Worm (Caenorhabditis elegans) whole organism, early embryonic: Measurements from ENCODE around the gene psmd-9.

Experiments
- B0310.2 ChIP-seq: sonication (generic microtip); optimal IDR thresholded peaks from 2 replicates; lab custom pipeline; 2016; ENCODE audit warnings: mild to moderate bottlenecking, missing genetic modification characterization, missing compliant biosample characterization
- F13C5.2 ChIP-seq: sonication (generic microtip); optimal IDR thresholded peaks from 2 replicates; lab custom pipeline; 2017; ENCODE audit warnings: mild to moderate bottlenecking, missing genetic modification characterization, inconsistent platforms, missing compliant biosample characterization
- aly-1 ChIP-seq: sonication (generic microtip); optimal IDR thresholded peaks from 2 replicates; lab custom pipeline; 2016; ENCODE audit warnings: missing genetic modification characterization, missing compliant biosample characterization
- ama-1 ChIP-seq: fragments of 150-350 bp; optimal IDR thresholded peaks from 2 replicates; lab custom pipeline; 2014
- ceh-13 ChIP-seq: fragments of 200-800 bp; sonication (Bioruptor generic); optimal IDR thresholded peaks from 2 replicates; lab custom pipeline; 2018; ENCODE audit warnings: mild to moderate bottlenecking, missing genetic modification characterization, missing compliant biosample characterization
- ceh-36 ChIP-seq: sonication (generic microtip); optimal IDR thresholded peaks from 2 replicates; lab custom pipeline; 2016; ENCODE audit warnings: missing genetic modification characterization, inconsistent platforms, missing compliant biosample characterization
- ets-7 ChIP-seq: sonication (generic microtip); optimal IDR thresholded peaks from 2 replicates; lab custom pipeline; 2016; ENCODE audit warnings: missing genotype, missing genetic modification characterization, missing compliant biosample characterization
- flt-1 ChIP-seq: fragments of 200-800 bp; sonication (Bioruptor generic); IDR thresholded peaks from 2 replicates; pipeline ENCODE4 v1.3.6; 2022; ENCODE audit warnings: missing genetic modification characterization, missing compliant biosample characterization
- hmbx-1 ChIP-seq: sonication (generic microtip); optimal IDR thresholded peaks from 2 replicates; lab custom pipeline; 2016; ENCODE audit warnings: mild to moderate bottlenecking, missing genetic modification characterization, missing compliant biosample characterization
- hmg-4 ChIP-seq: fragments of 200-800 bp; sonication (Bioruptor generic); optimal IDR thresholded peaks from 2 replicates; lab custom pipeline; 2018; ENCODE audit warnings: mild to moderate bottlenecking, missing genetic modification characterization, missing compliant biosample characterization
- hnd-1 ChIP-seq: sonication (generic microtip); optimal IDR thresholded peaks from 2 replicates; lab custom pipeline; 2016; ENCODE audit warnings: missing genetic modification characterization, missing compliant biosample characterization
- pes-1 ChIP-seq: fragments of 200-800 bp; sonication (Bioruptor generic); IDR thresholded peaks from 2 replicates; pipeline ENCODE4 v1.3.6; 2022; ENCODE audit warnings: missing genetic modification reagents, missing genetic modification characterization, missing compliant biosample characterization
- scrt-1 ChIP-seq: fragments of 200-800 bp; sonication (Bioruptor generic); IDR thresholded peaks from 2 replicates; pipeline ENCODE4 v1.3.6; 2022; ENCODE audit warnings: missing genetic modification characterization, missing compliant biosample characterization
- sea-1 ChIP-seq: fragments of 200-800 bp; sonication (Bioruptor generic); conservative IDR thresholded peaks from 2 replicates; pipeline ENCODE4 v1.3.6; 2022; ENCODE audit warnings: missing genetic modification characterization, missing compliant biosample characterization
- tbx-11 ChIP-seq: fragments of 200-800 bp; sonication (Bioruptor generic); IDR thresholded peaks from 2 replicates; pipeline ENCODE4 v1.3.6; 2022; ENCODE audit warnings: missing genetic modification characterization, missing compliant biosample characterization
- tbx-37 ChIP-seq: fragments of 200-800 bp; sonication (Bioruptor generic); conservative IDR thresholded peaks from 2 replicates; pipeline ENCODE4 v1.3.6; 2022; ENCODE audit warnings: missing genetic modification reagents, missing genetic modification characterization, missing compliant biosample characterization
- tra-4 ChIP-seq: sonication (generic microtip); optimal IDR thresholded peaks from 2 replicates; lab custom pipeline; 2017; ENCODE audit warnings: missing genetic modification characterization, missing compliant biosample characterization

The psmd-9 gene

DNA sequence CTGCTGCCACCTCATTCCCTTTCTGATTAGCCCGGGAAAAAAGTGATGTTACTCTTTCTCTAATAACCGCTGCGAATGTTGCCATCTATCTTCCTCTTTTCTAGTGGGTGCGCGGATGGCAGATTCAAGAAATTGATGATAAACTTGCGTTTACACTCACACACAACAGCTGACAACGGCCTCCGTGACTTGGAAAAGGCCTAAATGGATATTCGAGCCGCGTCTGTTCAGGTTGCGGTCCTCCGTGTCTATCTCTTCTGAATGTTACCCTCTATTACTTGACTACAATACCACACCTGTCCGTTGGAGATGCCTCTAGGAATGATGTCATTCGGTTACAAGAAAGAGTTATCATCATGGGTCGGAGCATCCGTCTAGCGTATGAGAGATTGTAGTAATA is 34.6 kb downstream of the psmd-9 start:
- TF ChIP-seq tbx-11 (peak; percentile 26; the same call in 1 of the 2 replicates), hnd-1 (tag; lab: Kevin White, UChicago) (no peak)

DNA sequence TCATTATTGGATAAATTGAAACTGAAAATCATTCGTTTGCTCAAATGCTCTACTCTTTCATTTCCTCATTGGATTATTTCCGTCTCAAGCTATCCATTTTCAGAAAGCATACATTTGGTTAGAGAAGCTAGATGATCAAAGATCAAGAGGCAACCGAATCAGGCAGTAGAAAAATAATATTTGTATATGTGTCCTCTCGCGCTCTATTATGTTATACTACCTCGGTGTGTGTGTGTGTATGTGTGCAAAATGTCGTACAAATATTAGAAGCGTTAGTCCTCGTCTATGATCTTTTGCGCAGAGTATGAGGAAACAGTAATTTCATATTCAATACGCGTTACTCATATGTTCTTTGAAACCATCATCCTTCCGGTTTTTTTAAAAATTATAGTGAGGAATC is 35.2 kb downstream of the psmd-9 start:
- no peak for TF ChIP-seq hmg-4
- TF ChIP-seq B0310.2 (tag; lab: Kevin White, UChicago): no peak
- TF ChIP-seq ceh-36 (tag; lab: Kevin White, UChicago): no peak
- TF ChIP-seq tra-4 (tag; lab: Kevin White, UChicago): no peak
- TF ChIP-seq ceh-13 (GFP tag; lab: Kevin White, UChicago): no peak
- no peak for TF ChIP-seq scrt-1 (GFP tag; lab: Robert Waterston, UW)
- TF ChIP-seq flt-1 (GFP tag; lab: Robert Waterston, UW): no peak
- no peak for TF ChIP-seq sea-1 (GFP tag; lab: Robert Waterston, UW)
- no peak for TF ChIP-seq tbx-11
- TF ChIP-seq F13C5.2 (tag; lab: Kevin White, UChicago): no peak
- no peak for TF ChIP-seq pes-1 (GFP tag; lab: Robert Waterston, UW)
- no peak for TF ChIP-seq hmbx-1 (tag; lab: Kevin White, UChicago)
- no peak for TF ChIP-seq hnd-1 (tag; lab: Kevin White, UChicago)
- TF ChIP-seq aly-1 (tag; lab: Kevin White, UChicago): no peak
- no peak for TF ChIP-seq tbx-37 (GFP tag; lab: Robert Waterston, UW)
- no peak for TF ChIP-seq ama-1 (lab: Kevin White, UChicago)
- TF ChIP-seq ets-7: no peak

DNA sequence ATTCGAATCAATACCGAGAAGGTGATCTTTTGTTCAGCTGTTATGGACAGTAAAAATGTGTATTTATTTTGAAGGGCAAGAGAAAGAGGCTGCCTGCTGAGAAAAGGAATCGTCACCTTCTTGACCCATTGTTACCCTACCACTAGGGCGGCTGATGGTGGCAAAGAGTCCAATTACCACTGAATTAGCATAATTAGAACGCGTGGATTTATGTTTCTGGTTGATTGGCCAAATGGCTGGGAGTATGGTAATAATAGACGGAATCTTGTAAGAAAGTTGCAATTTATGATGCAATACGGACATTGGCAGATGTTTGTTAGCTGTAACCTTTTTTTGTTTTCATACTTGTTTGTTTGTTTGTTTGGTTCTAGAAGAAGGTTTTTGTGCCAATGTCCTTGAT is 38.0 kb downstream of the psmd-9 start:
- TF ChIP-seq ets-7 (no peak), B0310.2 (tag; lab: Kevin White, UChicago) (no peak), hmg-4 (no peak), tbx-11 (no peak), ceh-36 (tag; lab: Kevin White, UChicago) (no peak), F13C5.2 (tag; lab: Kevin White, UChicago) (no peak), tra-4 (tag; lab: Kevin White, UChicago) (no peak), ama-1 (lab: Kevin White, UChicago) (no peak), ceh-13 (GFP tag; lab: Kevin White, UChicago) (no peak), aly-1 (tag; lab: Kevin White, UChicago) (no peak), hmbx-1 (tag; lab: Kevin White, UChicago) (no peak), tbx-37 (GFP tag; lab: Robert Waterston, UW) (no peak)

DNA sequence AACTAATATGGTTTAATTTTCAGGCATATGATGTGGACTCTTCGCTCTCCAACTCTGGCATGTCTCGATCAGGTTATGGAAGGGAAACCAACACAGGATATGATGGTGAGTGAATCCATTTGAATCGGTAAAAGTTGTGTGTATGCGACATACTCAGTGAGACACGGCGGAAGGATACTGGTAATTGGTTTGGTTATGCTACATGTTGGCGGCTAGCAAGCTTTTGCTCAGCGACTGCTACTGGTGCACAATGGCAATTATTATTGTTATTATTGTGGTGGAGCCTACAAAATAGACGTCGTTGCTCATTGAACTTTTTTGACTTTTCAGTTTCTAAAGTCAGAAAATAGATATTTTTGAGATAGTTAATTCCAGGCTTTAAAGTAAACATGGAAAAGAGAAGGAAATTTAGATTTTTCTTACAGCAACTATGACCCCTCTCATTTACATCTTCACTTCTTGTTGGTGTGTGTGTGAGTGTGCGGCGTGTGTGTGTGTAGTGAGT is 38.9 kb downstream of the psmd-9 start:
- TF ChIP-seq aly-1 (tag; lab: Kevin White, UChicago) (no peak), B0310.2 (tag; lab: Kevin White, UChicago) (no peak), tbx-11 (no peak), ceh-13 (GFP tag; lab: Kevin White, UChicago) (no peak), hmg-4 (no peak), tra-4 (tag; lab: Kevin White, UChicago) (no peak), flt-1 (GFP tag; lab: Robert Waterston, UW) (no peak)

DNA sequence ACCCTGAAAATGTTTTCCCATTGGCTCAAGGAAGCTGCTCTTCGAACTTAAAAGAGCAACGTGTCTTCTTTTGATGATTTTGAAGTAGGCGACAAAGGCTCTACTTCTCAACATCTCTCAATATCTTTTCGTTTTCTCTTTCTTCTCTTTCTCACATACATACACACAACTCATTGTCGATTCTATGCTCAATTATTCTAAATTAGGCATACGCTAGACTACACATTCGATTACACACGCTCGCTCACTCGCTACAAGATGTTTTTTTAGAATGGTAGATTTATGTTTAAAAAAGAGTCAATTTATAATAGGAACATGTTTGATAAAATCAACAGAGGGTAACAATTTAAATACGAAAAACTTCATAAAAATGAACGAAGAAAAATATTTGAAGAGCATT is 39.6 kb downstream of the psmd-9 start:
- no peak for TF ChIP-seq scrt-1 (GFP tag; lab: Robert Waterston, UW)
- TF ChIP-seq tbx-37 (GFP tag; lab: Robert Waterston, UW): no peak
- TF ChIP-seq hnd-1 (tag; lab: Kevin White, UChicago): no peak
- TF ChIP-seq hmbx-1 (tag; lab: Kevin White, UChicago): no peak
- TF ChIP-seq ceh-13 (GFP tag; lab: Kevin White, UChicago): no peak
- TF ChIP-seq ets-7: no peak
- TF ChIP-seq flt-1 (GFP tag; lab: Robert Waterston, UW): no peak
- no peak for TF ChIP-seq aly-1 (tag; lab: Kevin White, UChicago)
- no peak for TF ChIP-seq sea-1 (GFP tag; lab: Robert Waterston, UW)
- no peak for TF ChIP-seq B0310.2 (tag; lab: Kevin White, UChicago)
- no peak for TF ChIP-seq tra-4 (tag; lab: Kevin White, UChicago)
- no peak for TF ChIP-seq F13C5.2 (tag; lab: Kevin White, UChicago)
- no peak for TF ChIP-seq pes-1 (GFP tag; lab: Robert Waterston, UW)
- no peak for TF ChIP-seq tbx-11
- no peak for TF ChIP-seq ceh-36 (tag; lab: Kevin White, UChicago)
- TF ChIP-seq hmg-4: no peak
- TF ChIP-seq ama-1 (lab: Kevin White, UChicago): no peak

DNA sequence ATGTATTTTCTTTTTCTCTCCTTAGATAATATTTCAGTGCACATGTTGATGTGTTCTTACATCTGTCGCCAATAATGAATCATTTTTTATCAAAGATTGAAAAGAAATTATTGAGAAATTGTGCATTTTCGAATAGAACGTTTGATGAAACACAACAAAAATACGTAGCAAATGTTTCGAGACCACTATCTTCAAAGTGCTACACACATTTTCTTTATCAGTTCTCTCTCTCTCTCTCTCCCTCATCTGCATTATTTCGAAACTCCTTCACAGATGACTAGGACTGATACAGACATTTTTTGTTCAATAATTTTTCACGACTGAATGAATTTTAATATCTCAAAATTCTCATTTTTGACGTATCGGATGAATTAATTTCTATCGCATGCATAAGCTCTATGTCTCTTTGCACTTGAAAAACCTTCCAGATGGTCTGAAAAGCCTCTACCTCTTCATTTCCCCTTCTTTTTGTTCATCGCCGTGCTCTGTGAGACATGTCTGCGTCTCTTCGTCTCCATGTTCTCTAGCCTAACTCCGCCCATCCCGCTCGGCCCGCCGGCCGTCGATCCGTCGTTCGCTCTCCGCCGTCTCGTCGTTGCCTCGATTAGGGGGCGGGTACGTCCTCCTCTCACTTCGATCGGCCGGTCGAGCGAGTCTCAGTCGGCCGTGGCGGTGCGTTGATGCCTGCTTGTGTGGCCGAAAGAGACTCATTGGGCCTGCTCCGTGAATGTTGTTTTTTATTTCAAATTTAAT is 41.6 kb downstream of the psmd-9 start:
- peak; percentile 43 for TF ChIP-seq ceh-36 (tag; lab: Kevin White, UChicago)
- no peak for TF ChIP-seq tbx-37 (GFP tag; lab: Robert Waterston, UW)
- TF ChIP-seq ama-1 (lab: Kevin White, UChicago): no peak
- no peak for TF ChIP-seq tbx-11
- no peak for TF ChIP-seq B0310.2 (tag; lab: Kevin White, UChicago)
- TF ChIP-seq F13C5.2 (tag; lab: Kevin White, UChicago): peak; percentile 76
- no peak for TF ChIP-seq ceh-13 (GFP tag; lab: Kevin White, UChicago)
- no peak for TF ChIP-seq flt-1 (GFP tag; lab: Robert Waterston, UW)
- TF ChIP-seq ets-7: no peak
- no peak for TF ChIP-seq hnd-1 (tag; lab: Kevin White, UChicago)
- TF ChIP-seq scrt-1 (GFP tag; lab: Robert Waterston, UW): no peak
- no peak for TF ChIP-seq hmbx-1 (tag; lab: Kevin White, UChicago)
- peak; percentile 84 for TF ChIP-seq hmg-4
- no peak for TF ChIP-seq tra-4 (tag; lab: Kevin White, UChicago)
- TF ChIP-seq aly-1 (tag; lab: Kevin White, UChicago): peak; percentile 41
- TF ChIP-seq sea-1 (GFP tag; lab: Robert Waterston, UW): no peak
- no peak for TF ChIP-seq pes-1 (GFP tag; lab: Robert Waterston, UW)
